Worm (Caenorhabditis elegans): ENCODE results near the gene cah-2.

cah-2 gene

DNA sequence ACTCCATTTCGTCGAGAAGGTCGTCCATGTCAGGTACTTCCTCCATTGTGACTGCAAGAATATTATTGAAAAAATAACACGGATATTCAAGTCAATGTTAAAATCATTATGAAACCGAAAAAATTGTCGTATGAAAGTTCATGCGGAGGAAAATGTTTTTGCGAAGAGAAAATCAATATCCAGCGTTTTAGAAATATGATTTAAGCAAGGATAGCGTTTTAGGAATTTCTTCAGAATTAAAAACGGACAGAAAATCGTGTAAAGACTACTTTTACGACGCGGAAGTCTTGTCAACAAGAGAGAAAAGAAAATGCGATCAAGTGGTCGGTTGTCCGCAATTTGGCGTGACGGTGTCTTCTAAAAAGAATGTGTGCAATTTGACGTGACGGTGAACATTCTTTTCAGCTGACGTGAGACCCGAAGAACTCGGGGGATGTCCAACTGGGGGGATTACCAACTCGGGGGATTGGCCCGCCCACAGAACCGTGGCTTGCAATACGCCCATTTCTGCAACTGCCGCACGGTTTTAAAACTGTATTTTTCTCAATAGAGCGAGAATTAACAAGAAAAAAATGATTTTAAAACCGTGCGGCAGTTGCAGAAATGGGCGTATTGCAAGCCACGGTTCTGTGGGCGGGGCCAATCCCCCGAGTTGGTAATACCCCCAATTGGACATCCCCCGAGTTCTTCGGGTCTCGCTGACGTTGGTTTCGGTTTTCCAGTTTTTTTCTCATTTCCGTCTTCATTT lies 4.2 kb downstream of the cah-2 start, which contains the start of the genes aka-1 and ubc-6 (continued):
- peak; percentile 1 for TF ChIP-seq unc-55 (GFP tag; optimal IDR thresholded peaks at IDR 0.05)
- peak; percentile 75 for TF ChIP-seq ceh-18 (tag; optimal IDR thresholded peaks at IDR 0.05)
- peak; percentile 18 for TF ChIP-seq ztf-16 (tag; optimal IDR thresholded peaks at IDR 0.05)
- peak; percentile 38 for TF ChIP-seq madf-2 (tag; optimal IDR thresholded peaks at IDR 0.05)
- TF ChIP-seq sox-2 (GFP tag; IDR thresholded peaks at IDR 0.05): no peak
- peak; percentile 54 for TF ChIP-seq ceh-2 (tag; optimal IDR thresholded peaks at IDR 0.05)
- TF ChIP-seq fax-1 (tag; optimal IDR thresholded peaks at IDR 0.05): peak; percentile 72
- TF ChIP-seq zip-5 (tag; optimal IDR thresholded peaks at IDR 0.05): peak; percentile 31
- peak; percentile 68 for TF ChIP-seq C08G9.2 (tag; optimal IDR thresholded peaks at IDR 0.05)
- no peak for TF ChIP-seq unc-86 (tag; optimal IDR thresholded peaks at IDR 0.05)
- TF ChIP-seq F13H6.1 (tag; optimal IDR thresholded peaks at IDR 0.05): peak; percentile 55
- TF ChIP-seq rnt-1 (tag; optimal IDR thresholded peaks at IDR 0.05): peak; percentile 86
- TF ChIP-seq ceh-6 (GFP tag; optimal IDR thresholded peaks at IDR 0.05): peak; percentile 23
- no peak for TF ChIP-seq odd-2 (tag; optimal IDR thresholded peaks at IDR 0.05)
- peak; percentile 69 for TF ChIP-seq hlh-30 (tag; optimal IDR thresholded peaks at IDR 0.05; ENCODE audit: insufficient read depth)
- TF ChIP-seq hlh-6 (tag; optimal IDR thresholded peaks at IDR 0.05): peak; percentile 67
- TF ChIP-seq ets-4 (tag; optimal IDR thresholded peaks at IDR 0.05): peak; percentile 49

DNA sequence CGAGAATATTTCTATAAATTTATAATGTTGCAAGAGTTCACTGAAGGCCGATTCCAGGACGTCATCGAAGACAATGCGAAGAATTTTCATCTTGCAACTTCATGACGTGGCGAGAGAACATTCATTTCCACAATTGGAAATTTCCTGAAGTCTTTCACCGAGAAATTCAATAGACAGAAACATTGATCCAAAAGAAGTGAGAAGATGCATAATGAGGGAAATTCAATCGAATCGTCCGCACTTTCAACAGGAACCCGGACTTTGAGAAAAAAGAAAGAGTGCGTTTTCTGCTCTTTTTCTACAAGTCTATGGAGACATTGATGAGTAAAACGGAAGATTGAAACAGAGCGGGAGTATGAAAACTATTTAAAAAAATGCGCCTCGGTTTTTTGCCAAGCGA lies 13.6 kb downstream of the cah-2 start:
- no peak for TF ChIP-seq ceh-22 (tag; optimal IDR thresholded peaks at IDR 0.05)
- no peak for TF ChIP-seq ceh-31 (tag; optimal IDR thresholded peaks at IDR 0.05)
- TF ChIP-seq K09A11.1 (tag; optimal IDR thresholded peaks at IDR 0.05; ENCODE audit: insufficient read depth): no peak
- TF ChIP-seq che-1 (tag; optimal IDR thresholded peaks at IDR 0.05): no peak
- peak; percentile 64 for TF ChIP-seq unc-42 (tag; optimal IDR thresholded peaks at IDR 0.05)

DNA sequence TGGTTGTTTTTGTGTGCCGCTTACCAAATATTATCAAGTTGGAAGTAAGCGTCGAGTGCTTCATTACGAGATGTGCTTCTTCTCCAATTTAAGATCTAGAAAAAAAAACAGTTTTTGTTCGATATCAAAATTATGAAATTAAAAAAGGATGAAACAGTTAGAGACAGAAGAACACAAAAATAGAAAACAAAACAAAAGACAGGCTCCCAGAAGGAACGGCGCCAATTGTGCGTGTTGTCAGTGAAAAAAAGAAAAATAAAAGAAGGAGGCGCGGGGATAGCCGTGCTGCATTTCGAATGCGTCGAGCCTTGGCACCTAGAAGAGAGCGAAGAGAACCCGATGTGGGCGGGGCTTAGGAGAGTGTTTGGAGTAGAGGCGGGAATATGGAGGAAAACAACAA lies 17.4 kb downstream of the cah-2 start, which contains the start of gene sro-1:
sro-1 (minus strand) TSS at position 101 of the 400 bp plus-strand sequence.
- TF ChIP-seq zip-5 (tag; optimal IDR thresholded peaks at IDR 0.05) (no peak), unc-55 (GFP tag; optimal IDR thresholded peaks at IDR 0.05) (no peak), ceh-9 (tag; optimal IDR thresholded peaks at IDR 0.05) (no peak), pqm-1 (tag; optimal IDR thresholded peaks at IDR 0.05) (no peak), ceh-34 (tag; optimal IDR thresholded peaks at IDR 0.05) (no peak), fkh-6 (tag; optimal IDR thresholded peaks at IDR 0.05) (no peak), F13H6.1 (tag; optimal IDR thresholded peaks at IDR 0.05) (no peak), ttx-3 (tag; optimal IDR thresholded peaks at IDR 0.05) (no peak), elt-4 (tag; optimal IDR thresholded peaks at IDR 0.05) (no peak), K09A11.1 (tag; optimal IDR thresholded peaks at IDR 0.05; ENCODE audit: insufficient read depth) (no peak)

DNA sequence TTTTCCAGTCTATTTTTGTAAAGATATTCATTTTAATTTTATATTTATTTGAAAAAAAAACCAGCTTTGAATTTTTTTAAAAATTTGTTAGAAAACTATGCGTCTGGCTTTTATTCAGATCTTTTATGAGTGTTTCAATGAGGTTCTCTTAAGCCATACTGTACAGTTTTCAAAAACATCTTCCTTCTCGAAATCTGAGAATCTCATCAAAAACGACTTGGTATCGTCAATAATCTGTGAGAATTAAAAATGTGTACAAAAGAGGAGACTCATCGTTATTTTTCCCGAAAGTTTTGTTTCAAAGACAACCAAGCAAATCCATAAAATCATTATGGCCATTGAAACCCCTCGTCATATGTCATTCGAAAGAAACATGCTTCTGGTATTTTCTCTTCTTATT lies 23.7 kb downstream of the cah-2 start, which contains the start of gene D1022.2:
D1022.2 (plus strand) TSS at position 301 of the 400 bp plus-strand sequence.
- TF ChIP-seq che-1 (tag; optimal IDR thresholded peaks at IDR 0.05) (no peak), sdc-2 (tag; optimal IDR thresholded peaks at IDR 0.05) (no peak), pha-2 (tag; optimal IDR thresholded peaks at IDR 0.05) (no peak), ceh-18 (tag; optimal IDR thresholded peaks at IDR 0.05) (no peak), pha-4 (tag; optimal IDR thresholded peaks at IDR 0.05) (no peak), hlh-30 (tag; optimal IDR thresholded peaks at IDR 0.05; ENCODE audit: insufficient read depth) (no peak), elt-4 (tag; optimal IDR thresholded peaks at IDR 0.05) (no peak), ets-4 (tag; optimal IDR thresholded peaks at IDR 0.05) (no peak)

DNA sequence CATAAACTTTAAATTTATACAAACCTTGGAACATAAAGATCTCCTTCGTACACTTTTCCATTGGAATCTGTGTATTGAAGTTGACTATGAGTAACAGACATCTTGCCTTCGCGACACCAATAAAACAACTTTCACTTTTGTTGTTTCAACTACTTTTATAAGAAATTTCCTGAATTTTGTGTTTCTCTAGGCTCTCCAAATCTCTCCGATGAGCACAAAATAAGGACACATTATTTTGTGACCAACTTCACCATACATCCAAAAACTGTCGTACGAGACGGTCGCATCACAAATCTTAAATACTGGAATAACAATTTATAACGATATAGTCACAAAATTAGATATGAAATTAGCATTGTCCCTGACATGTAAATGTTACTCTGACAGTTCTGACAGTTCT lies 24.2 kb downstream of the cah-2 start, which contains the start of gene D1022.5:
D1022.5 (minus strand) TSS at position 101 of the 400 bp plus-strand sequence.
- TF ChIP-seq Y22D7AL.16 (tag; optimal IDR thresholded peaks at IDR 0.05) (no peak), sdc-2 (tag; optimal IDR thresholded peaks at IDR 0.05) (no peak), hlh-8 (tag; optimal IDR thresholded peaks at IDR 0.05) (no peak), dmd-4 (tag; optimal IDR thresholded peaks at IDR 0.05; ENCODE audit: borderline replicate concordance) (no peak), nfya-1 (tag; optimal IDR thresholded peaks at IDR 0.05) (no peak)

Measured in whole organism, late embryonic.